Fruit fly (Drosophila melanogaster) whole organism, embryonic: ENCODE data around the gene Bili.
"Not testable (repeated sequence)": the region's sequence is repeated elsewhere in the genome, so short reads cannot be mapped to it uniquely, and the experiment has no call there.

ENCODE experiments used
- Adf1 ChIP-seq: fragments of 200-800 bp; sonication (Bioruptor generic); IDR thresholded peaks from 2 replicates; pipeline ENCODE4 v1.3.6; 2022; ENCODE audit warnings: missing biosample characterization, missing genetic modification characterization
- B-H1 ChIP-seq: fragments of 200-800 bp; sonication (Bioruptor generic); IDR thresholded peaks from 3 replicates; pipeline ENCODE4 v1.3.6; 2022; ENCODE audit warnings: missing biosample characterization, missing genetic modification characterization
- Bgb ChIP-seq: fragments of 200-800 bp; sonication (Bioruptor generic); IDR thresholded peaks from 2 replicates; pipeline ENCODE4 v1.3.6; 2022; ENCODE audit warnings: missing biosample characterization, missing genetic modification characterization; ENCODE audit not compliant: partially characterized antibody
- CG10431 ChIP-seq: fragments of 200-800 bp; sonication (Bioruptor generic); optimal IDR thresholded peaks from 3 replicates; lab custom pipeline; 2018; ENCODE audit warnings: missing biosample characterization, mild to moderate bottlenecking, missing genetic modification characterization
- CG10543 ChIP-seq: fragments of 200-800 bp; sonication (Bioruptor generic); optimal IDR thresholded peaks from 3 replicates; lab custom pipeline; 2017; ENCODE audit warnings: missing biosample characterization, mild to moderate bottlenecking, missing genetic modification characterization, moderate library complexity
- CG11085 ChIP-seq: fragments of 200-800 bp; sonication (Bioruptor generic); IDR thresholded peaks from 2 replicates; pipeline ENCODE4 v1.3.6; 2022; ENCODE audit warnings: missing biosample characterization, missing genetic modification characterization
- CG11695 ChIP-seq: fragments of 200-800 bp; sonication (Bioruptor generic); IDR thresholded peaks from 3 replicates; pipeline ENCODE4 v1.3.6; 2022; ENCODE audit warnings: missing biosample characterization, missing genetic modification characterization
- CG1233 ChIP-seq: fragments of 200-800 bp; sonication (Bioruptor generic); optimal IDR thresholded peaks from 4 replicates; lab custom pipeline; 2018; ENCODE audit warnings: missing biosample characterization, mild to moderate bottlenecking, missing genetic modification characterization
- CG14667 ChIP-seq: fragments of 200-800 bp; sonication (Bioruptor generic); IDR thresholded peaks from 2 replicates; pipeline ENCODE4 v1.3.6; 2022; ENCODE audit warnings: missing biosample characterization, missing genetic modification characterization
- CG14710 ChIP-seq: fragments of 200-800 bp; sonication (Bioruptor generic); optimal IDR thresholded peaks from 3 replicates; lab custom pipeline; 2019; ENCODE audit warnings: missing biosample characterization, mild to moderate bottlenecking, missing genetic modification characterization, moderate library complexity
- CG15011 ChIP-seq: fragments of 200-800 bp; sonication (Bioruptor generic); optimal IDR thresholded peaks from 3 replicates; lab custom pipeline; 2018; ENCODE audit warnings: missing biosample characterization, mild to moderate bottlenecking, missing genetic modification characterization
- CG16815 ChIP-seq: fragments of 200-800 bp; sonication (Bioruptor generic); optimal IDR thresholded peaks from 3 replicates; lab custom pipeline; 2017; ENCODE audit warnings: missing biosample characterization, mild to moderate bottlenecking, missing genetic modification characterization
- CG17385 ChIP-seq: fragments of 200-800 bp; sonication (Bioruptor generic); optimal IDR thresholded peaks from 3 replicates; lab custom pipeline; 2018; ENCODE audit warnings: missing biosample characterization, mild to moderate bottlenecking, missing genetic modification characterization
- CG2116 ChIP-seq: fragments of 200-800 bp; sonication (Bioruptor generic); optimal IDR thresholded peaks from 3 replicates; lab custom pipeline; 2018; ENCODE audit warnings: missing biosample characterization, mild to moderate bottlenecking, missing genetic modification characterization
- CG2712 ChIP-seq: fragments of 200-800 bp; optimal IDR thresholded peaks from 3 replicates; lab custom pipeline; 2019; ENCODE audit warnings: missing biosample characterization, mild to moderate bottlenecking, missing genetic modification characterization, moderate library complexity
- CG3281 ChIP-seq: fragments of 200-800 bp; sonication (Bioruptor generic); optimal IDR thresholded peaks from 3 replicates; lab custom pipeline; 2017; ENCODE audit warnings: missing biosample characterization, mild to moderate bottlenecking, missing genetic modification characterization
- CG33557 ChIP-seq: fragments of 200-800 bp; sonication (Bioruptor generic); optimal IDR thresholded peaks from 2 replicates; lab custom pipeline; 2019; ENCODE audit warnings: missing biosample characterization, mild to moderate bottlenecking, missing genetic modification characterization, moderate library complexity
- CG6254 ChIP-seq: fragments of 200-800 bp; sonication (Bioruptor generic); optimal IDR thresholded peaks from 3 replicates; lab custom pipeline; 2017; ENCODE audit warnings: mild to moderate bottlenecking, missing biosample characterization, missing genetic modification reagents, missing genetic modification characterization
- CG6813 ChIP-seq: fragments of 200-800 bp; sonication (Bioruptor generic); optimal IDR thresholded peaks from 2 replicates; lab custom pipeline; 2017; ENCODE audit warnings: missing biosample characterization, missing genetic modification characterization, mild to moderate bottlenecking, moderate library complexity, missing genetic modification reagents
- CG7271 ChIP-seq: fragments of 200-800 bp; sonication (Bioruptor generic); optimal IDR thresholded peaks from 2 replicates; lab custom pipeline; 2018; ENCODE audit warnings: missing biosample characterization, mild to moderate bottlenecking, missing genetic modification characterization, moderate library complexity
- CkIIα-i1 ChIP-seq: fragments of 200-800 bp; sonication (Bioruptor generic); IDR thresholded peaks from 2 replicates; pipeline ENCODE4 v1.3.6; 2022; ENCODE audit warnings: missing biosample characterization, missing genetic modification characterization
- Dp ChIP-seq: fragments of 200-800 bp; sonication (Bioruptor generic); optimal IDR thresholded peaks from 2 replicates; lab custom pipeline; 2018; ENCODE audit warnings: missing biosample characterization, mild to moderate bottlenecking, missing genetic modification characterization, moderate library complexity
- E2f2 ChIP-seq: fragments of 200-800 bp; sonication (Bioruptor generic); IDR thresholded peaks from 2 replicates; pipeline ENCODE4 v1.3.6; 2022; ENCODE audit warnings: missing biosample characterization, missing genetic modification characterization
- H2.0 ChIP-seq: fragments of 200-800 bp; sonication (Bioruptor generic); IDR thresholded peaks from 2 replicates; pipeline ENCODE4 v1.3.6; 2022; ENCODE audit warnings: missing biosample characterization, missing genetic modification characterization
- HLH4C ChIP-seq: fragments of 200-800 bp; sonication (Bioruptor generic); IDR thresholded peaks from 3 replicates; pipeline ENCODE4 v1.3.6; 2022; ENCODE audit warnings: missing biosample characterization, missing genetic modification characterization; ENCODE audit not compliant: partially characterized antibody
- Hmr ChIP-seq: fragments of 200-800 bp; sonication (Bioruptor generic); optimal IDR thresholded peaks from 3 replicates; lab custom pipeline; 2017; ENCODE audit warnings: mild to moderate bottlenecking, missing biosample characterization, missing genetic modification reagents, missing genetic modification characterization
- Med ChIP-seq: fragments of 200-800 bp; sonication (Bioruptor generic); peaks from one replicate; lab custom pipeline; 2016; ENCODE audit warnings: missing biosample characterization, missing genetic modification characterization, mild to moderate bottlenecking, inconsistent platforms, moderate library complexity
- Mrtf ChIP-seq: fragments of 200-800 bp; sonication (Bioruptor generic); IDR thresholded peaks from 3 replicates; pipeline ENCODE4 v1.3.6; 2022; ENCODE audit warnings: missing biosample characterization, missing genetic modification characterization
- NC2β ChIP-seq: fragments of 200-800 bp; sonication (Bioruptor generic); optimal IDR thresholded peaks from 2 replicates; lab custom pipeline; 2016; ENCODE audit warnings: missing biosample characterization, missing genetic modification characterization
- Ptx1 ChIP-seq: fragments of 200-800 bp; sonication (Bioruptor generic); IDR thresholded peaks from 2 replicates; pipeline ENCODE4 v1.3.6; 2022; ENCODE audit warnings: missing biosample characterization, missing genetic modification characterization
- ap ChIP-seq: fragments of 200-800 bp; sonication (Bioruptor generic); IDR thresholded peaks from 2 replicates; pipeline ENCODE4 v1.3.6; 2022; ENCODE audit warnings: missing biosample characterization, missing genetic modification characterization
- ato ChIP-seq: fragments of 200-800 bp; sonication (Bioruptor generic); IDR thresholded peaks from 2 replicates; pipeline ENCODE4 v1.3.6; 2022; ENCODE audit warnings: missing biosample characterization, missing genetic modification characterization; ENCODE audit not compliant: partially characterized antibody
- croc ChIP-seq: fragments of 200-800 bp; sonication (Bioruptor generic); conservative IDR thresholded peaks from 3 replicates; pipeline ENCODE4 v1.3.6; 2022; ENCODE audit warnings: missing biosample characterization, missing genetic modification characterization
- dmrt11E ChIP-seq: fragments of 200-800 bp; sonication (Bioruptor generic); optimal IDR thresholded peaks from 3 replicates; lab custom pipeline; 2018; ENCODE audit warnings: missing biosample characterization, mild to moderate bottlenecking, missing genetic modification characterization, moderate library complexity
- dpn ChIP-seq, 2 experiments: fragments of 200-800 bp; sonication (Bioruptor generic); optimal IDR thresholded peaks; 3 replicates each; lab custom pipeline; 2016; ENCODE audit warnings: missing biosample characterization in 2 of 2, missing genetic modification characterization in 2 of 2
- ham ChIP-seq: fragments of 200-800 bp; sonication (Bioruptor generic); IDR thresholded peaks from 2 replicates; pipeline ENCODE4 v1.3.6; 2022; ENCODE audit warnings: missing biosample characterization, missing genetic modification characterization
- hkb ChIP-seq, 2 experiments: fragments of 200-800 bp in 1 of 2; fragments of >200 bp in 1 of 2; sonication (Bioruptor generic) in 1 of 2; IDR thresholded peaks in 1 of 2; optimal IDR thresholded peaks in 1 of 2; 2 replicates each; pipeline versions ENCODE4 v1.3.6 to Lab custom; 2017 to 2022; ENCODE audit warnings: missing biosample characterization in 1 of 2, missing genetic modification characterization in 1 of 2
- lola ChIP-seq, 3 experiments: fragments of >200 bp in 2 of 3; fragments of 200-800 bp in 1 of 3; sonication (Bioruptor generic) in 1 of 3; optimal IDR thresholded peaks; 2 replicates each; lab custom pipeline; 2017 to 2019; ENCODE audit warnings: missing biosample characterization in 3 of 3, missing genetic modification characterization in 3 of 3, mild to moderate bottlenecking in 1 of 3, moderate library complexity in 1 of 3
- mld ChIP-seq: fragments of 200-800 bp; sonication (Bioruptor generic); IDR thresholded peaks from 3 replicates; pipeline ENCODE4 v1.3.6; 2022; ENCODE audit warnings: missing biosample characterization, missing genetic modification characterization; ENCODE audit not compliant: partially characterized antibody
- pita ChIP-seq: fragments of 200-800 bp; sonication (Bioruptor generic); optimal IDR thresholded peaks from 2 replicates; lab custom pipeline; 2017; ENCODE audit warnings: missing biosample characterization, mild to moderate bottlenecking, missing genetic modification characterization
- pzg ChIP-seq: fragments of 200-800 bp; sonication (Bioruptor generic); optimal IDR thresholded peaks from 3 replicates; lab custom pipeline; 2018; ENCODE audit warnings: missing biosample characterization, mild to moderate bottlenecking, missing genetic modification characterization, moderate library complexity
- sc ChIP-seq, 3 experiments: fragments of >200 bp in 2 of 3; fragments of 200-800 bp in 1 of 3; sonication (Bioruptor generic) in 1 of 3; optimal IDR thresholded peaks; 2 replicates in 2 of 3; 3 replicates in 1 of 3; lab custom pipeline; 2017; ENCODE audit warnings: mild to moderate bottlenecking in 1 of 3, missing biosample characterization in 1 of 3, missing genetic modification characterization in 1 of 3, missing genetic modification reagents in 1 of 3
- tio ChIP-seq: fragments of 200-800 bp; sonication (Bioruptor generic); optimal IDR thresholded peaks from 2 replicates; lab custom pipeline; 2017; ENCODE audit warnings: missing biosample characterization, missing genetic modification characterization, inconsistent platforms
- toy ChIP-seq: fragments of 200-800 bp; sonication (Bioruptor generic); IDR thresholded peaks from 2 replicates; pipeline ENCODE4 v1.3.6; 2022; ENCODE audit warnings: missing biosample characterization, missing genetic modification characterization
- zfh1 ChIP-seq: fragments of 200-800 bp; sonication (Bioruptor generic); IDR thresholded peaks from 3 replicates; pipeline ENCODE4 v1.3.6; 2022; ENCODE audit warnings: missing biosample characterization, missing genetic modification characterization

Gene Bili

dm6 chr3R:25122736-25123211, 8.3 kb upstream of the Bili start, which contains the start of the genes CG31510 and TTLL5 (continued):
- no peak for TF ChIP-seq pita (GFP tag; lab: Kevin White, UChicago)
- TF ChIP-seq, all 482 proteins: peak for 60

- TF ChIP-seq NC2β (GFP tag; lab: Kevin White, UChicago) (peak; percentile 22), CG14667 (GFP tag; lab: Robert Waterston, UW) (0 out of 2 replicates have a peak, but pooled peaks have one; percentile 23), CG2116 (peak; percentile 50), Adf1 (peak; percentile 28), ato (GFP tag; lab: Robert Waterston, UW) (peak; percentile 90), CG17385 (GFP tag; lab: Kevin White, UChicago) (peak; percentile 60), Dp (peak; percentile 4), CG11085 (GFP tag; lab: Robert Waterston, UW) (peak; percentile 93), Bgb (GFP tag; lab: Robert Waterston, UW) (peak; percentile 92), CG15011 (peak; percentile 18), dmrt11E (tag; lab: Kevin White, UChicago) (peak; percentile 17), CG3281 (peak; percentile 62), ham (GFP tag; lab: Robert Waterston, UW) (peak; percentile 68; the same call in 1 of the 2 replicates), dpn (GFP tag; optimal IDR thresholded peaks at IDR 0.05; lab: Kevin White, UChicago) (peak in 1 of 2 experiments; percentile 41), Hmr (GFP tag; lab: Kevin White, UChicago) (peak; percentile 60), mld (GFP tag; lab: Robert Waterston, UW) (peak; percentile 91), CG6254 (GFP tag; lab: Kevin White, UChicago) (peak; percentile 5), H2.0 (GFP tag; lab: Robert Waterston, UW) (peak; percentile 85), CG16815 (GFP tag; lab: Kevin White, UChicago) (peak; percentile 7), Mrtf (peak; percentile 49; the same call in 1 of the 3 replicates), CkIIα-i1 (GFP tag; lab: Robert Waterston, UW) (peak; percentile 5; the same call in 1 of the 2 replicates), zfh1 (GFP tag; lab: Robert Waterston, UW) (peak; percentile 78), lola (GFP tag; optimal IDR thresholded peaks at IDR 0.05; lab: Kevin White, UChicago) (peak in 1 of 3 experiments; percentile 6), CG11695 (0 out of 3 replicates have a peak, but pooled peaks have one; percentile 39), tio (GFP tag; lab: Kevin White, UChicago) (peak; percentile 1), ap (peak; percentile 43; the same call in 1 of the 2 replicates), HLH4C (GFP tag; lab: Robert Waterston, UW) (peak; percentile 73), CG10431 (GFP tag; lab: Kevin White, UChicago) (peak; percentile 54), CG10543 (GFP tag; lab: Kevin White, UChicago) (peak; percentile 5), toy (GFP tag; lab: Robert Waterston, UW) (peak; percentile 57; the same call in 1 of the 2 replicates), Ptx1 (GFP tag; lab: Robert Waterston, UW) (peak; percentile 70), CG1233 (peak; percentile 66), B-H1 (GFP tag; lab: Robert Waterston, UW) (peak; percentile 39; the same call in 1 of the 3 replicates), CG2712 (peak; percentile 15), sc (GFP tag; optimal IDR thresholded peaks at IDR 0.05; lab: Kevin White, UChicago) (peak; percentile 3), pzg (GFP tag; lab: Kevin White, UChicago) (peak; percentile 31), croc (GFP tag; lab: Robert Waterston, UW) (0 out of 3 replicates have a peak, but pooled peaks have one; percentile 29), CG33557 (GFP tag; lab: Kevin White, UChicago) (peak; percentile 12), Med (GFP tag; lab: Kevin White, UChicago) (peak; percentile 92), CG14710 (tag; lab: Kevin White, UChicago) (peak; percentile 43), hkb (GFP tag; IDR thresholded peaks at IDR 0.05; lab: Robert Waterston, UW) (peak; percentile 61; the same call in 1 of the 2 replicates), CG7271 (tag; lab: Kevin White, UChicago) (peak; percentile 75), CG6813 (GFP tag; lab: Kevin White, UChicago) (peak; percentile 59), E2f2 (GFP tag; lab: Robert Waterston, UW) (peak; percentile 27; the same call in 1 of the 2 replicates)
- TF ChIP-seq sc, hkb (optimal IDR thresholded peaks at IDR 0.05; lab: Kevin White, UChicago): not testable (repeated sequence)
Observed at dm6 chr3R:25123262-25123661, 7.8 kb upstream of the Bili start, which contains the start of gene vig2. TSS of gene vig2 (plus strand) at chr3R:25123373.
